Worm (Caenorhabditis elegans) whole organism, L4 larva: ENCODE data around the gene fbxa-95.

Experiments
- F26F4.8 ChIP-seq: fragments of 200-800 bp; sonication (Bioruptor generic); conservative IDR thresholded peaks from 2 replicates; pipeline ENCODE4 v1.3.6; 2022; ENCODE audit warnings: missing genetic modification characterization, missing compliant biosample characterization
- F37D6.2 ChIP-seq: sonication (generic microtip); optimal IDR thresholded peaks from 2 replicates; lab custom pipeline; 2016; ENCODE audit warnings: mild to moderate bottlenecking, missing genetic modification characterization, missing compliant biosample characterization
- Y105C5A.15 ChIP-seq: fragments of 200-800 bp; sonication (Bioruptor generic); IDR thresholded peaks from 2 replicates; pipeline ENCODE4 v1.3.6; 2022; ENCODE audit warnings: missing genetic modification characterization, missing compliant biosample characterization
- ZK337.2 ChIP-seq: fragments of 200-800 bp; sonication (Bioruptor generic); IDR thresholded peaks from 2 replicates; pipeline ENCODE4 v1.3.6; 2022; ENCODE audit warnings: missing genetic modification reagents, missing genetic modification characterization, missing compliant biosample characterization
- aha-1 ChIP-seq: fragments of 150-350 bp; peaks from one replicate; lab custom pipeline; 2014; ENCODE audit warnings: missing biosample characterization, missing genetic modification characterization
- aly-2 ChIP-seq: sonication (generic microtip); optimal IDR thresholded peaks from 2 replicates; lab custom pipeline; 2018; ENCODE audit warnings: missing biosample characterization, missing genetic modification characterization
- ceh-44 ChIP-seq: fragments of 200-800 bp; sonication (Bioruptor generic); IDR thresholded peaks from 2 replicates; pipeline ENCODE4 v1.3.6; 2022; ENCODE audit warnings: missing genetic modification reagents, missing genetic modification characterization, missing compliant biosample characterization
- daf-19 ChIP-seq: fragments of 200-800 bp; sonication (Bioruptor generic); conservative IDR thresholded peaks from 2 replicates; pipeline ENCODE4 v1.3.6; 2022; ENCODE audit warnings: missing genetic modification characterization, missing compliant biosample characterization
- gei-8 ChIP-seq: fragments of 200-800 bp; sonication (Bioruptor generic); optimal IDR thresholded peaks from 2 replicates; lab custom pipeline; 2018; ENCODE audit warnings: mild to moderate bottlenecking, missing genetic modification characterization, missing compliant biosample characterization
- hmg-1.1 ChIP-seq: fragments of 200-800 bp; sonication (Bioruptor generic); IDR thresholded peaks from 2 replicates; pipeline ENCODE4 v1.3.6; 2022; ENCODE audit warnings: missing genetic modification reagents, missing genetic modification characterization, missing compliant biosample characterization
- jun-1 ChIP-seq: fragments of 150-350 bp; optimal IDR thresholded peaks from 2 replicates; lab custom pipeline; 2014; ENCODE audit warnings: missing biosample characterization, missing genetic modification reagents, missing genetic modification characterization
- lin-29 ChIP-seq: fragments of 200-800 bp; sonication (Bioruptor generic); IDR thresholded peaks from 2 replicates; pipeline ENCODE4 v1.3.6; 2022; ENCODE audit warnings: missing genetic modification reagents, missing genetic modification characterization, missing compliant biosample characterization
- madf-5 ChIP-seq, 2 experiments: fragments of 200-800 bp; sonication (Bioruptor generic); IDR thresholded peaks; 2 replicates each; pipeline ENCODE4 v1.3.6; 2022; ENCODE audit warnings: missing compliant biosample characterization in 2 of 2, missing genetic modification characterization in 2 of 2
- mdl-1 ChIP-seq, 2 experiments: fragments of 150-350 bp in 1 of 2; sonication (generic microtip) in 1 of 2; optimal IDR thresholded peaks; 2 replicates each; lab custom pipeline; 2014 to 2017; ENCODE audit warnings: missing biosample characterization in 2 of 2, missing genetic modification characterization in 2 of 2
- nhr-102 ChIP-seq: sonication (generic microtip); optimal IDR thresholded peaks from 2 replicates; lab custom pipeline; 2016; ENCODE audit warnings: mild to moderate bottlenecking, missing genetic modification characterization, moderate library complexity, missing compliant biosample characterization
- nhr-11 ChIP-seq: fragments of 150-350 bp; optimal IDR thresholded peaks from 2 replicates; lab custom pipeline; 2014; ENCODE audit warnings: missing biosample characterization, missing genetic modification characterization
- pqm-1 ChIP-seq: sonication (generic microtip); optimal IDR thresholded peaks from 2 replicates; lab custom pipeline; 2017; ENCODE audit warnings: missing biosample characterization, missing genetic modification characterization
- snpc-4 ChIP-seq: fragments of 150-350 bp; optimal IDR thresholded peaks from 2 replicates; lab custom pipeline; 2014; ENCODE audit warnings: missing biosample characterization, missing genetic modification characterization

fbxa-95 gene

DNA sequence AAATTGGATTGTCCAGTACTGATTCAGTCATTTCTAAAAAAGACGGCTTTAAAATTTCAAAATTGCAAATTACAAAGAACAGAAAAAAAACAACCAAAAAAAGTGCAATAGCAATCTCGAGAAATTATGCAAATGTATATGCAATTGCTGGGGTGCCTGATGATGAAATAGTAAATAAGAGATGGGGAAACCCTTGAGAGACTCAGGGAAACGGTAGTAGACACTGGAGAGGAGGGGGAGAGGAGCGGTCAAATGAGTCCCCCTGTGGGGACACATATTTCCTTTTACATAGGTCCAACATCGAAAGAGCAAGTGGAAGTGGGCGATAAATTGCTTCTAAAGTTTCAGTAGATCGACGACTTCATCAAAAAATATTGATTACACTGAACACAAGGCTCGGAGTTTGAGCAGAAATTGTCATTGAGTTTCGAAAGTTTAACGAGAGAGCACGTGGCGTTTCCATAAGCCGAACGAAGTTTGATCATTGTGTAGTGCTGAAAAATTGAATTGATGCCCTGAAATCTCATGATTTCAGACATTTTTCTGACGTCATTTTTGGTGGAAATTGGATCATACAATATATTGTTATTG lies 39.2 kb downstream of the fbxa-95 start, which contains the start of the genes fbxa-153 and str-12:
fbxa-153 (minus strand) TSS at position 35 of the 591 bp plus-strand sequence.
str-12 (plus strand) TSS at position 541 of the 591 bp plus-strand sequence.
- no peak for TF ChIP-seq jun-1
- TF ChIP-seq mdl-1 (tag; optimal IDR thresholded peaks at IDR 0.05; lab: Kevin White, UChicago): no peak
- no peak for TF ChIP-seq nhr-102
- no peak for TF ChIP-seq snpc-4 (tag; lab: Kevin White, UChicago)
- peak; percentile 4 for TF ChIP-seq nhr-11 (tag; lab: Kevin White, UChicago)
- TF ChIP-seq F26F4.8 (GFP tag; lab: Robert Waterston, UW): no peak
- TF ChIP-seq Y105C5A.15 (GFP tag; lab: Robert Waterston, UW): no peak
- TF ChIP-seq ceh-44 (GFP tag; lab: Robert Waterston, UW): no peak
- TF ChIP-seq ZK337.2 (GFP tag; lab: Robert Waterston, UW): 0 out of 2 replicates have a peak, but pooled peaks have one; percentile 25

DNA sequence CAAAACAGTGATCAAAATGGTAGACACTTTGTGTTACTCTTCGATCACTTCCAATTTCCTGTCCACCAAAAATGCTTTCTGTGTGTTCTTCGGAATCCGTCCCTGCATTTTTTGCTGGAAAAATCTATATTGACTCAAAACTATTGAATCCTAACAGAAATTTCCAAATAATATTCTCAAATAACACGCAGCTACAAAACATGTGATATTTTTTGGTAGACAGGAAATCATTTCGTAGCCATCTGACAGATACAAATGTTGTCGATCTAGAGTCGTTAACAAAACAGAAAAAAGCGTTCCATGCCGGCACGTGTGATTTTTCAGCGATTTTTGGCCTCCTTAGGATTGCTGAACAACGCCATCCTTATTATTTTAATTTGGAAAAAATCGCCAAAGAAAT lies 41.6 kb downstream of the fbxa-95 start, which contains the start of gene str-263:
str-263 (plus strand) TSS at position 301 of the 400 bp plus-strand sequence.
- TF ChIP-seq nhr-11 (tag; lab: Kevin White, UChicago): no peak
- TF ChIP-seq lin-29: no peak
- TF ChIP-seq daf-19 (GFP tag; lab: Robert Waterston, UW): no peak
- no peak for TF ChIP-seq gei-8 (GFP tag; lab: Kevin White, UChicago)
- no peak for TF ChIP-seq hmg-1.1 (GFP tag; lab: Robert Waterston, UW)
- no peak for TF ChIP-seq madf-5 (GFP tag; IDR thresholded peaks at IDR 0.05; lab: Robert Waterston, UW)

DNA sequence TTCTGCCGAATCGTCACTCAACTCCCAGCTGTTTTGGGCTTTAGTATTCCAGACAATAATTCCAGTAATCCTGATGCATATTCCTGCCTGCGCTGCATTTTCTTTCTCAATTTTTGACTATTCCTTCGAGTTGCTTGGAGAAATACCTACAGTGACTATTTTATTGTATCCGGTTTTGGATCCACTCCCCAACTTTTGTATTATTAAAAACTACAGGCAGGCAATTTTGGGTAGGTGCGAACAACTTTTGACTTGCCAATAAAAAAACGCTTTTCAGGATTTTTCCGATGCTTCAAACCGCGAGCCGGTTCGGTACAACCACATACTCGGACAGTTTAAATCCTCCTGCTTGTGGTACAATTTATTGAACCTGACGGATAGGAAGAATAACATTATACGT lies 43.3 kb downstream of the fbxa-95 start:
- TF ChIP-seq aha-1 (peak; percentile 95), aly-2 (tag; lab: Kevin White, UChicago) (no peak)

DNA sequence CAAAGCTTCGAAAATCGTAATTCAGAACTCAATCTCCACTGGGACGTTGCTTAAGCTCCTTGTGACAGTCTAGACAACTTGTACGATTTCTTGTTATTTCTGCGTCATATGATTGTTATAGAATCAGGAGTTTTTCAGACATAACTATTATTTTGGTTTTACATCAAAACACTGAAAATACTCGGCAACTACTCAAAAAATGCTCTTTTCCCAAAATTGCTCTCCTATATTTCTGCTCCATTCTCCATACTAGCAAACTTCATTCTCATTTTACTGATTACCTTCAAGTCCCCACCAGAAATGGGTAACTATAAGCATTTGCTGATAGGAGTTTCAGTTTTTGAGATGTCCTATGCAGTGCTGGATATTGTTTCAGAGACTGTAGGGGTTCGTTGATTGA lies 50.2 kb downstream of the fbxa-95 start, which contains the start of gene C55A1.1:
C55A1.1 (plus strand) TSS at position 301 of the 400 bp plus-strand sequence.
- TF ChIP-seq pqm-1 (no peak), F37D6.2 (tag; lab: Kevin White, UChicago) (no peak)
